Worm (Caenorhabditis elegans) whole organism, mixed stage, embryonic: ENCODE results near the gene mdmh-35.

Experiments
- mab-5 ChIP-seq: fragments of 150-350 bp; optimal IDR thresholded peaks from 2 replicates; lab custom pipeline; 2014; ENCODE audit warnings: missing biosample characterization, missing genetic modification characterization
- pha-4 ChIP-seq: fragments of 150-350 bp; optimal IDR thresholded peaks from 2 replicates; lab custom pipeline; 2018; ENCODE audit warnings: missing biosample characterization, missing genetic modification reagents, missing genetic modification characterization
- unc-39 ChIP-seq: fragments of 150-350 bp; optimal IDR thresholded peaks from 2 replicates; lab custom pipeline; 2014; ENCODE audit warnings: missing biosample characterization, missing genetic modification characterization

- no peak for TF ChIP-seq mab-5 (tag; lab: Kevin White, UChicago)
- TF ChIP-seq pha-4 (tag; lab: Kevin White, UChicago) = no peak
- TF ChIP-seq unc-39 (tag; lab: Kevin White, UChicago) = no peak
Observed at ce11 chrII:7814915-7815314, 40.6 kb downstream of the mdmh-35 start.
